Fruit fly (Drosophila melanogaster) S2 (cell line): ENCODE data around the gene CG6908.

Experiments
- CG8478 ChIP-seq: fragments of >200 bp; optimal IDR thresholded peaks from 2 replicates; lab custom pipeline; 2018
- CTCF ChIP-seq, 2 experiments: fragments of >200 bp; optimal IDR thresholded peaks; 2 replicates each; lab custom pipeline; 2018

- no peak for TF ChIP-seq CTCF (optimal IDR thresholded peaks at IDR 0.05; lab: Kevin White, UChicago)
- no peak for TF ChIP-seq CG8478 (lab: Kevin White, UChicago)
Measured at dm6 chr3R:11669954-11670347, 19.9 kb downstream of the CG6908 start.
